Fruit fly (Drosophila melanogaster) whole organism, embryonic: ENCODE measurements around the gene Usp5.

Source experiments
- Awh ChIP-seq: fragments of 200-800 bp; sonication (Bioruptor generic); IDR thresholded peaks from 2 replicates; pipeline ENCODE4, ENCODE4 v1.3.6; 2022; ENCODE audit warnings: missing biosample characterization, missing genetic modification characterization
- BEAF-32 ChIP-seq: fragments of 200-800 bp; sonication (Bioruptor generic); optimal IDR thresholded peaks from 3 replicates; lab custom pipeline; 2017; ENCODE audit warnings: missing biosample characterization, missing genetic modification characterization, mild to moderate bottlenecking, moderate library complexity, missing genetic modification reagents
- Bteb2 ChIP-seq: fragments of 200-800 bp; sonication (Bioruptor generic); optimal IDR thresholded peaks from 2 replicates; lab custom pipeline; 2016; ENCODE audit warnings: missing biosample characterization, missing genetic modification characterization
- CG10321 ChIP-seq: fragments of 200-800 bp; sonication (Bioruptor generic); IDR thresholded peaks from 2 replicates; pipeline ENCODE4 v1.3.6; 2022; ENCODE audit warnings: missing biosample characterization, missing genetic modification characterization
- CG11696 ChIP-seq: fragments of 200-800 bp; sonication (Bioruptor generic); IDR thresholded peaks from 2 replicates; pipeline ENCODE4 v1.3.6; 2022; ENCODE audit warnings: missing biosample characterization, missing genetic modification characterization
- CG1233 ChIP-seq: fragments of 200-800 bp; sonication (Bioruptor generic); optimal IDR thresholded peaks from 4 replicates; lab custom pipeline; 2018; ENCODE audit warnings: missing biosample characterization, mild to moderate bottlenecking, missing genetic modification characterization
- CG13296 ChIP-seq: fragments of 200-800 bp; sonication (Bioruptor generic); optimal IDR thresholded peaks from 3 replicates; lab custom pipeline; 2018; ENCODE audit warnings: missing biosample characterization, mild to moderate bottlenecking, missing genetic modification characterization
- CG14050 ChIP-seq: fragments of 200-800 bp; sonication (Bioruptor generic); IDR thresholded peaks from 3 replicates; pipeline ENCODE4 v1.3.6; 2022; ENCODE audit warnings: missing biosample characterization, missing genetic modification characterization
- CG14441 ChIP-seq: fragments of 200-800 bp; sonication (Bioruptor generic); IDR thresholded peaks from 2 replicates; pipeline ENCODE4 v1.3.6; 2022; ENCODE audit warnings: missing biosample characterization, missing genetic modification characterization
- CG14710 ChIP-seq: fragments of 200-800 bp; sonication (Bioruptor generic); optimal IDR thresholded peaks from 3 replicates; lab custom pipeline; 2019; ENCODE audit warnings: missing biosample characterization, mild to moderate bottlenecking, missing genetic modification characterization, moderate library complexity
- CG15479 ChIP-seq: fragments of 200-800 bp; sonication (Bioruptor generic); optimal IDR thresholded peaks from 3 replicates; lab custom pipeline; 2019; ENCODE audit warnings: missing biosample characterization, mild to moderate bottlenecking, missing genetic modification characterization, moderate library complexity
- CG1603 ChIP-seq: fragments of 200-800 bp; sonication (Bioruptor generic); optimal IDR thresholded peaks from 2 replicates; lab custom pipeline; 2019; ENCODE audit warnings: missing biosample characterization, mild to moderate bottlenecking, missing genetic modification characterization, moderate library complexity
- CG17361 ChIP-seq: fragments of 200-800 bp; sonication (Bioruptor generic); IDR thresholded peaks from 3 replicates; pipeline ENCODE4 v1.3.6; 2022; ENCODE audit warnings: missing biosample characterization, missing genetic modification characterization
- CG17612 ChIP-seq: fragments of 200-800 bp; sonication (Bioruptor generic); IDR thresholded peaks from 2 replicates; pipeline ENCODE4 v1.3.6; 2022; ENCODE audit warnings: missing biosample characterization, missing genetic modification characterization
- CG17802 ChIP-seq: fragments of 200-800 bp; sonication (Bioruptor generic); optimal IDR thresholded peaks from 2 replicates; lab custom pipeline; 2018; ENCODE audit warnings: missing biosample characterization, mild to moderate bottlenecking, missing genetic modification characterization, moderate library complexity
- CG2116 ChIP-seq: fragments of 200-800 bp; sonication (Bioruptor generic); optimal IDR thresholded peaks from 3 replicates; lab custom pipeline; 2018; ENCODE audit warnings: missing biosample characterization, mild to moderate bottlenecking, missing genetic modification characterization
- CG32532 ChIP-seq: fragments of 200-800 bp; sonication (Bioruptor generic); IDR thresholded peaks from 2 replicates; pipeline ENCODE4 v1.3.6; 2022; ENCODE audit warnings: missing biosample characterization, missing genetic modification characterization
- CG3281 ChIP-seq: fragments of 200-800 bp; sonication (Bioruptor generic); optimal IDR thresholded peaks from 3 replicates; lab custom pipeline; 2017; ENCODE audit warnings: missing biosample characterization, mild to moderate bottlenecking, missing genetic modification characterization
- CG34224 ChIP-seq: fragments of 200-800 bp; sonication (Bioruptor generic); IDR thresholded peaks from 3 replicates; pipeline ENCODE4 v1.3.6; 2022; ENCODE audit warnings: missing biosample characterization, missing genetic modification characterization; ENCODE audit not compliant: partially characterized antibody
- CG3726 ChIP-seq: fragments of 200-800 bp; sonication (Bioruptor generic); IDR thresholded peaks from 3 replicates; pipeline ENCODE4, ENCODE4 v1.3.6; 2022; ENCODE audit warnings: missing biosample characterization, missing genetic modification characterization
- CG4328 ChIP-seq: fragments of 200-800 bp; sonication (Bioruptor generic); optimal IDR thresholded peaks from 3 replicates; lab custom pipeline; 2017; ENCODE audit warnings: missing biosample characterization, missing genetic modification reagents, missing genetic modification characterization
- CG4854 ChIP-seq: fragments of 200-800 bp; sonication (Bioruptor generic); optimal IDR thresholded peaks from 2 replicates; lab custom pipeline; 2016; ENCODE audit warnings: missing biosample characterization, missing genetic modification characterization, inconsistent platforms
- CG6272 ChIP-seq: fragments of 200-800 bp; sonication (Bioruptor generic); IDR thresholded peaks from 2 replicates; pipeline ENCODE4 v1.3.6; 2022; ENCODE audit warnings: missing biosample characterization, missing genetic modification characterization
- CHES-1-like ChIP-seq: fragments of 200-800 bp; sonication (Bioruptor generic); optimal IDR thresholded peaks from 2 replicates; lab custom pipeline; 2016; ENCODE audit warnings: missing biosample characterization, missing genetic modification characterization
- CTCF ChIP-seq: fragments of 200-800 bp; sonication (Bioruptor generic); optimal IDR thresholded peaks from 2 replicates; lab custom pipeline; 2017; ENCODE audit warnings: missing biosample characterization, mild to moderate bottlenecking, missing genetic modification characterization, moderate library complexity
- E2f1 ChIP-seq: fragments of 200-800 bp; sonication (Bioruptor generic); IDR thresholded peaks from 2 replicates; pipeline ENCODE4 v1.3.6; 2022; ENCODE audit warnings: missing biosample characterization, missing genetic modification characterization
- Hmr ChIP-seq: fragments of 200-800 bp; sonication (Bioruptor generic); optimal IDR thresholded peaks from 3 replicates; lab custom pipeline; 2017; ENCODE audit warnings: mild to moderate bottlenecking, missing biosample characterization, missing genetic modification reagents, missing genetic modification characterization
- Lim3 ChIP-seq: fragments of 200-800 bp; sonication (Bioruptor generic); IDR thresholded peaks from 2 replicates; pipeline ENCODE4 v1.3.6; 2022; ENCODE audit warnings: missing biosample characterization, missing genetic modification characterization
- Mes4 ChIP-seq: fragments of 200-800 bp; sonication (Bioruptor generic); optimal IDR thresholded peaks from 2 replicates; lab custom pipeline; 2016; ENCODE audit warnings: missing biosample characterization, missing genetic modification characterization
- Oli ChIP-seq: fragments of 200-800 bp; sonication (Bioruptor generic); optimal IDR thresholded peaks from 2 replicates; lab custom pipeline; 2018; ENCODE audit warnings: missing biosample characterization, mild to moderate bottlenecking, missing genetic modification characterization, moderate library complexity
- Sox100B ChIP-seq: fragments of 200-800 bp; sonication (Bioruptor generic); optimal IDR thresholded peaks from 3 replicates; lab custom pipeline; 2018; ENCODE audit warnings: missing biosample characterization, mild to moderate bottlenecking, missing genetic modification characterization
- Stat92E ChIP-seq, 3 experiments: fragments of >200 bp in 2 of 3; fragments of 200-800 bp in 1 of 3; sonication (Bioruptor generic) in 1 of 3; optimal IDR thresholded peaks; 2 replicates each; lab custom pipeline; 2017 to 2019; ENCODE audit warnings: missing biosample characterization in 3 of 3, missing genetic modification characterization in 3 of 3, mild to moderate bottlenecking in 1 of 3, moderate library complexity in 1 of 3
- Vsx1 ChIP-seq: fragments of 200-800 bp; sonication (Bioruptor generic); optimal IDR thresholded peaks from 2 replicates; lab custom pipeline; 2017; ENCODE audit warnings: missing biosample characterization, mild to moderate bottlenecking, missing genetic modification characterization, missing genetic modification reagents
- chif ChIP-seq, 2 experiments: fragments of 200-800 bp; sonication (Bioruptor generic); optimal IDR thresholded peaks; 3 replicates each; lab custom pipeline; 2016; ENCODE audit warnings: missing biosample characterization in 2 of 2, missing genetic modification characterization in 2 of 2
- da ChIP-seq: fragments of 200-800 bp; sonication (Bioruptor generic); optimal IDR thresholded peaks from 2 replicates; lab custom pipeline; 2016; ENCODE audit warnings: missing biosample characterization, missing genetic modification characterization
- ems ChIP-seq: fragments of 200-800 bp; sonication (Bioruptor generic); optimal IDR thresholded peaks from 3 replicates; lab custom pipeline; 2016; ENCODE audit warnings: missing biosample characterization, missing genetic modification characterization
- fd96Cb ChIP-seq: fragments of 200-800 bp; sonication (Bioruptor generic); optimal IDR thresholded peaks from 2 replicates; lab custom pipeline; 2018; ENCODE audit warnings: missing biosample characterization, mild to moderate bottlenecking, missing genetic modification characterization, moderate library complexity
- gce ChIP-seq: fragments of 200-800 bp; sonication (Bioruptor generic); IDR thresholded peaks from 3 replicates; pipeline ENCODE4 v1.3.6; 2022; ENCODE audit warnings: missing biosample characterization, missing genetic modification characterization
- gcm2 ChIP-seq: fragments of 200-800 bp; sonication (Bioruptor generic); optimal IDR thresholded peaks from 2 replicates; lab custom pipeline; 2016; ENCODE audit warnings: missing biosample characterization, missing genetic modification characterization
- grn ChIP-seq: fragments of 200-800 bp; sonication (Bioruptor generic); optimal IDR thresholded peaks from 3 replicates; lab custom pipeline; 2017; ENCODE audit warnings: missing biosample characterization, missing genetic modification characterization
- insv ChIP-seq, 2 experiments: fragments of 200-800 bp; sonication (Bioruptor generic); optimal IDR thresholded peaks; 3 replicates each; lab custom pipeline; 2016 to 2018; ENCODE audit warnings: missing biosample characterization in 2 of 2, missing genetic modification characterization in 2 of 2
- luna ChIP-seq: fragments of 200-800 bp; sonication (Bioruptor generic); optimal IDR thresholded peaks from 2 replicates; lab custom pipeline; 2016; ENCODE audit warnings: missing biosample characterization, missing genetic modification characterization
- onecut ChIP-seq: fragments of 200-800 bp; sonication (Bioruptor generic); IDR thresholded peaks from 2 replicates; pipeline ENCODE4 v1.3.6; 2022; ENCODE audit warnings: missing biosample characterization, missing genetic modification characterization
- peb ChIP-seq: fragments of 200-800 bp; sonication (Bioruptor generic); IDR thresholded peaks from 2 replicates; pipeline ENCODE4 v1.3.6; 2022; ENCODE audit warnings: missing biosample characterization, missing genetic modification characterization
- slou ChIP-seq: fragments of 200-800 bp; sonication (Bioruptor generic); optimal IDR thresholded peaks from 3 replicates; lab custom pipeline; 2016; ENCODE audit warnings: missing biosample characterization, missing genetic modification characterization
- slp2 ChIP-seq: fragments of 200-800 bp; sonication (Bioruptor generic); optimal IDR thresholded peaks from 2 replicates; lab custom pipeline; 2016; ENCODE audit warnings: missing biosample characterization, missing genetic modification characterization
- sr ChIP-seq: fragments of 200-800 bp; sonication (Bioruptor generic); IDR thresholded peaks from 3 replicates; pipeline ENCODE4 v1.3.6; 2022; ENCODE audit warnings: missing biosample characterization, missing genetic modification characterization
- stc ChIP-seq: fragments of 200-800 bp; sonication (Bioruptor generic); IDR thresholded peaks from 2 replicates; pipeline ENCODE4 v1.3.6; 2022; ENCODE audit warnings: missing biosample characterization, missing genetic modification characterization
- tin ChIP-seq: fragments of 200-800 bp; sonication (Bioruptor generic); optimal IDR thresholded peaks from 3 replicates; lab custom pipeline; 2016; ENCODE audit warnings: missing biosample characterization, missing genetic modification characterization
- tup ChIP-seq: fragments of 200-800 bp; sonication (Bioruptor generic); optimal IDR thresholded peaks from 2 replicates; lab custom pipeline; 2016; ENCODE audit warnings: missing biosample characterization, mild to moderate bottlenecking, missing genetic modification characterization, moderate library complexity
- tx ChIP-seq: fragments of 200-800 bp; sonication (Bioruptor generic); optimal IDR thresholded peaks from 2 replicates; lab custom pipeline; 2016; ENCODE audit warnings: missing biosample characterization, missing genetic modification characterization
- unc-4 ChIP-seq: fragments of 200-800 bp; sonication (Bioruptor generic); IDR thresholded peaks from 2 replicates; pipeline ENCODE4 v1.3.6; 2022; ENCODE audit warnings: missing biosample characterization, missing genetic modification characterization; ENCODE audit not compliant: partially characterized antibody

Gene Usp5

DNA sequence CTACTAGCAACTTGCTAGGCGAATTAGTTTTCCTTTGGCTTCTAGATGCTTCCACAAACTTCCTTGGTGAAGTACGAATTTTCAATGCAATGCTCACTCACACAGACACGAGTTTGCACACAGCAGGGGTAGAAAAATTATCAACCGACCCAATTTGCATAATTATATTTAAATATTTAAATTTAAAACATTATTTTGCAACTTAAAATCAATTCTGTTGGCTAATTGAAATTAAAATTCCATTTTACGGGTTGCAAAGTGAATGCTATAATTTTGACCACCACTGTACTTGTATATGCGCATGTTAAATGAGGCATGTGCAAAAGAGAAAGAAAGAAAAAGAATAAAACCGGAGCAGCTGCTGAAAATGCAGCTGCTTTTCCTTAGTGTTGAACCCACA, 45.9 kb upstream of the Usp5 start (continued):
- TF ChIP-seq sr (GFP tag; lab: Robert Waterston, UW), result peak; percentile 54; the same call in 1 of the 3 replicates
- peak; percentile 88 for TF ChIP-seq CG14050 (GFP tag; lab: Robert Waterston, UW)
- TF ChIP-seq gcm2 (GFP tag; lab: Kevin White, UChicago), result peak; percentile 9
- peak; percentile 13 for TF ChIP-seq da (GFP tag; lab: Kevin White, UChicago)
- peak; percentile 67 for TF ChIP-seq CG4854 (GFP tag; lab: Kevin White, UChicago)
- peak; percentile 70 for TF ChIP-seq CG17612 (GFP tag; lab: Robert Waterston, UW)
- peak; percentile 76 for TF ChIP-seq CG10321 (GFP tag; lab: Robert Waterston, UW)
- TF ChIP-seq CG15479 (GFP tag; lab: Kevin White, UChicago), result peak; percentile 43
- TF ChIP-seq slou (GFP tag; lab: Kevin White, UChicago), result no peak
- TF ChIP-seq luna, result peak; percentile 8
- peak; percentile 50 for TF ChIP-seq slp2
- TF ChIP-seq CG3281 (GFP tag; lab: Kevin White, UChicago), result peak; percentile 93
- TF ChIP-seq CG34224 (GFP tag; lab: Robert Waterston, UW), result no peak
- peak; percentile 90 for TF ChIP-seq peb (GFP tag; lab: Robert Waterston, UW)
- TF ChIP-seq tup (GFP tag; lab: Kevin White, UChicago), result peak; percentile 77
- peak; percentile 5 for TF ChIP-seq tx (GFP tag; lab: Kevin White, UChicago)
- peak; percentile 94 for TF ChIP-seq CG32532 (GFP tag; lab: Robert Waterston, UW)
- peak; percentile 47 to 57 for TF ChIP-seq chif (GFP tag; optimal IDR thresholded peaks at IDR 0.05; lab: Kevin White, UChicago)
- peak; percentile 88 for TF ChIP-seq CG1603 (tag; lab: Kevin White, UChicago)
- TF ChIP-seq fd96Cb (tag; lab: Kevin White, UChicago), result peak; percentile 96
- peak; percentile 86 for TF ChIP-seq Vsx1
- peak; percentile 94 for TF ChIP-seq Hmr (GFP tag; lab: Kevin White, UChicago)
- TF ChIP-seq stc (GFP tag; lab: Robert Waterston, UW), result peak; percentile 93
- peak; percentile 96 for TF ChIP-seq Awh (GFP tag; lab: Robert Waterston, UW)
- TF ChIP-seq Bteb2, result peak; percentile 52
- peak; percentile 8 for TF ChIP-seq Mes4 (GFP tag; lab: Kevin White, UChicago)
- TF ChIP-seq gce, result peak; percentile 86
- peak; percentile 47 for TF ChIP-seq CG4328 (GFP tag; lab: Kevin White, UChicago)
- TF ChIP-seq Oli (tag; lab: Kevin White, UChicago), result peak; percentile 93
- TF ChIP-seq grn (GFP tag; lab: Kevin White, UChicago), result peak; percentile 20
- TF ChIP-seq ems (GFP tag; lab: Kevin White, UChicago), result peak; percentile 63
- peak; percentile 11 for TF ChIP-seq CHES-1-like (GFP tag; lab: Kevin White, UChicago)
- TF ChIP-seq CG14441 (GFP tag; lab: Robert Waterston, UW), result peak; percentile 94
- peak; percentile 90 for TF ChIP-seq CG14710 (tag; lab: Kevin White, UChicago)
- no peak for TF ChIP-seq Stat92E (GFP tag; optimal IDR thresholded peaks at IDR 0.05; lab: Kevin White, UChicago)
- TF ChIP-seq CG17802, result peak; percentile 78
- peak; percentile 59 for TF ChIP-seq CTCF (GFP tag; lab: Kevin White, UChicago)
- TF ChIP-seq CG17361 (GFP tag; lab: Robert Waterston, UW), result peak; percentile 95
- peak; percentile 94 for TF ChIP-seq E2f1 (GFP tag; lab: Robert Waterston, UW)
- no peak for TF ChIP-seq unc-4 (GFP tag; lab: Robert Waterston, UW)
- peak; percentile 89 for TF ChIP-seq tin (GFP tag; lab: Kevin White, UChicago)
- TF ChIP-seq CG6272 (GFP tag; lab: Robert Waterston, UW), result peak; percentile 81
- peak; percentile 92 for TF ChIP-seq CG13296 (GFP tag; lab: Kevin White, UChicago)
- peak in 1 of 2 experiments; percentile 11 for TF ChIP-seq insv (GFP tag; optimal IDR thresholded peaks at IDR 0.05; lab: Kevin White, UChicago)
- TF ChIP-seq CG3726 (GFP tag; lab: Robert Waterston, UW), result peak; percentile 90; the same call in 2 of the 3 replicates
- TF ChIP-seq onecut, result peak; percentile 91
- TF ChIP-seq CG1233, result peak; percentile 88
- TF ChIP-seq BEAF-32 (GFP tag; lab: Kevin White, UChicago), result no peak
- TF ChIP-seq CG11696 (GFP tag; lab: Robert Waterston, UW), result peak; percentile 99
- TF ChIP-seq Sox100B, result peak; percentile 93
- peak; percentile 55 for TF ChIP-seq Lim3 (GFP tag; lab: Robert Waterston, UW)
- peak; percentile 66 for TF ChIP-seq CG2116
